Worm (Caenorhabditis elegans): ENCODE data around the gene C06E4.5.

DNA sequence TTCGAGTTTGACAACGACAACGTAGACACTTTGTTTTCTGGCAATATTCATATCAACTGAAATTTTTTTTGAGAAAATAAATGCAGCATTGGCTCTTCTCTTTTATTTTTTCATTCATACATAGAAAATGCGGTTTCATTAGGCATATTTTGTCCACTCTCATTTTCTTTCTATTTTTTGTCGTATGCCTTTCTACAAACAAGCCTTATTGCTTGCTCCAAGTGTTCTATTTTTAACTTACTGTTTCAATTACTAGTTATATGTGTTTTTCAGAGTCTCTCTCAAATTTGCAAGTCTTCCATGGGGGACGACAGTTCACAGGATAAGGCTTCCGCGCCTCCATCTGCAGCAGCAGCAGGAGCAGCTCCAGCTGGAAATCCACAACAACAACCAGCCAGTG lies 48.8 kb upstream of the C06E4.5 start, which contains the start of gene kcc-1:
- TF ChIP-seq skn-1 (tag; optimal IDR thresholded peaks at IDR 0.05) = no peak
- TF ChIP-seq ceh-82 (tag; optimal IDR thresholded peaks at IDR 0.05) = no peak
- no peak for TF ChIP-seq snpc-4 (tag; optimal IDR thresholded peaks at IDR 0.05)
- no peak for TF ChIP-seq lsy-2 (tag; optimal IDR thresholded peaks at IDR 0.05)
- TF ChIP-seq aly-2 (tag; optimal IDR thresholded peaks at IDR 0.05) = no peak
- no peak for TF ChIP-seq nhr-10 (tag; optimal IDR thresholded peaks at IDR 0.05)
- TF ChIP-seq zag-1 (tag; optimal IDR thresholded peaks at IDR 0.05) = no peak
- TF ChIP-seq F13H6.1 (tag; optimal IDR thresholded peaks at IDR 0.05) = no peak
